Fruit fly (Drosophila melanogaster) S2 (cell line): ENCODE data around the gene Taf2.
A peak's percentile ranks its signal among the peaks of the same experiment; 100 is the strongest.

Source experiments
- CG8478 ChIP-seq: fragments of >200 bp; optimal IDR thresholded peaks from 2 replicates; lab custom pipeline; 2018
- CTCF ChIP-seq, 2 experiments: fragments of >200 bp; optimal IDR thresholded peaks; 2 replicates each; lab custom pipeline; 2018

DNA sequence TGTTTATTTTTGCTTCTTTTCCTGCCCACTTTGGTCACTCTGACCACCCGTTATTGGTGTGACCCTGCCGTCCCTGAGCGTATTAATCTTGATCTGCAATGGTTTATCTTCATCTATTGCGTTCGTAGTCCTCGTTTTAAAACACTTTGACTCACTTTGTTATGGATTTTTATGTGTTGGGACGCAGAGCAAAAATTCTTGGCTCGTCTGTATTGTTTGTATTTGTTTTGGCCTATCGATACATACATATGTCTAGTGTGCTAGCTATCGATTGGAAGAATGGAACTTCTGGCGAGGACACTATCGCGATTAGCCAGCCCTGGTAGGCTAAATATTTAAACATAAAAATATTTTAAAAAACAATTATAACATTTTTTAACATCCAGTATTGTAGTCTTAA lies 28.9 kb downstream of the Taf2 start, which contains the start of gene CG10809:
- TF ChIP-seq CTCF (optimal IDR thresholded peaks at IDR 0.05; lab: Kevin White, UChicago) (peak in 1 of 2 experiments; percentile 8), CG8478 (lab: Kevin White, UChicago) (no peak)
